Fruit fly (Drosophila melanogaster): ENCODE measurements around the gene epsilonCOP.
A peak's percentile ranks its signal among the peaks of the same experiment; 100 is the strongest.

epsilonCOP gene

DNA sequence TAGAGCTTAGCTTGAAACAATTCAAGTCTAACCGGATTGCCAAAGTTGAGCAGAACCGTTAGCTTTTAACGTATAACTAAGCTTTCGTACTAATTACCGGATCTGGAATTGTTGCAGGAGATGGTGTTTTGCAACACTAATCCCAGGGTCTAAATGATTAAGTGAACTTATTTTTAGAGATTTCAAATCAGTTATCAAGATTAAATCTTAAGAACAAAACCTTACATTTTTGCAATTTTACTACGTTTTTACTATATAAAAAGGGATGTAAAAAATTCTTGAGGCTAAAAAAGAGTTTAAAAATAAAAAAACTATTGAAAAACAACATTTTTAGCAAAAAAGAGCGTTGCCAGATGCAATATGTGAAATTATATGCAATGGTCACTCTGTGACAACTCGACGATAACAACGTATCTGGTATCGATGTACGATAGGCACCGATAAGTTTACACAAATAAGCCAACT is at the start of gene epsilonCOP, which contains the start of gene KFase:
TSS of gene epsilonCOP (plus strand) at position 415 of the 465 bp plus-strand sequence.
TSS of gene KFase (minus strand) at position 81 of the 465 bp plus-strand sequence.
- no peak for TF ChIP-seq Sry-β (GFP tag; optimal IDR thresholded peaks at IDR 0.05)
- peak; percentile 95 for TF ChIP-seq CG10267 (tag; optimal IDR thresholded peaks at IDR 0.05)
- TF ChIP-seq al (GFP tag; IDR thresholded peaks at IDR 0.05) = peak; percentile 23; the same call in 1 of the 2 replicates
- TF ChIP-seq C15 (GFP tag; IDR thresholded peaks at IDR 0.05) = no peak
- peak; percentile 57; the same call in 1 of the 2 replicates for TF ChIP-seq tna (GFP tag; IDR thresholded peaks at IDR 0.05; ENCODE audit: partially characterized antibody)
- peak; percentile 100 for TF ChIP-seq stwl (tag; optimal IDR thresholded peaks at IDR 0.05)
- TF ChIP-seq Fer3 (tag; optimal IDR thresholded peaks at IDR 0.05) = peak; percentile 64
- peak; percentile 66 for TF ChIP-seq nmo (GFP tag; optimal IDR thresholded peaks at IDR 0.05)
- TF ChIP-seq bigmax (GFP tag; optimal IDR thresholded peaks at IDR 0.05) = no peak
- TF ChIP-seq pan (optimal IDR thresholded peaks at IDR 0.05) = no peak
- no peak for TF ChIP-seq pan (GFP tag; optimal IDR thresholded peaks at IDR 0.05 in 1 of 2, IDR thresholded peaks at IDR 0.05 in 1 of 2)
- peak; percentile 64 for TF ChIP-seq CG31441 (GFP tag; IDR thresholded peaks at IDR 0.05)
- peak; percentile 54 for TF ChIP-seq kay (GFP tag; optimal IDR thresholded peaks at IDR 0.05)
- TF ChIP-seq Six4 (GFP tag; optimal IDR thresholded peaks at IDR 0.05) = no peak
- no peak for TF ChIP-seq Nf-YA (GFP tag; IDR thresholded peaks at IDR 0.05)
- TF ChIP-seq sens-2 (GFP tag; IDR thresholded peaks at IDR 0.05) = no peak
- TF ChIP-seq CG10366 (GFP tag; IDR thresholded peaks at IDR 0.05) = peak; percentile 27; the same call in 1 of the 2 replicates
- TF ChIP-seq CG6272 (GFP tag; IDR thresholded peaks at IDR 0.05) = no peak
- peak; percentile 59 for TF ChIP-seq gfzf (GFP tag; optimal IDR thresholded peaks at IDR 0.05)
- TF ChIP-seq fd102C (GFP tag; optimal IDR thresholded peaks at IDR 0.05) = no peak
- TF ChIP-seq row (GFP tag; IDR thresholded peaks at IDR 0.05) = peak; percentile 68
- no peak for TF ChIP-seq Ada2b (GFP tag; IDR thresholded peaks at IDR 0.05)
- no peak for TF ChIP-seq CG11560 (tag; IDR thresholded peaks at IDR 0.05)
- TF ChIP-seq Adf1 (GFP tag; IDR thresholded peaks at IDR 0.05) = peak; percentile 14; the same call in 1 of the 2 replicates
- TF ChIP-seq NC2α (GFP tag; optimal IDR thresholded peaks at IDR 0.05) = no peak
- no peak for TF ChIP-seq HLHmδ (GFP tag; optimal IDR thresholded peaks at IDR 0.05)
- TF ChIP-seq sisA (GFP tag; IDR thresholded peaks at IDR 0.05) = no peak
- TF ChIP-seq CG16779 (GFP tag; IDR thresholded peaks at IDR 0.05) = no peak
- peak; percentile 56; the same call in 2 of the 3 replicates for TF ChIP-seq tgo (GFP tag; IDR thresholded peaks at IDR 0.05)
- TF ChIP-seq CG5180 (GFP tag; optimal IDR thresholded peaks at IDR 0.05) = no peak
- no peak for TF ChIP-seq stc (GFP tag; IDR thresholded peaks at IDR 0.05)
- TF ChIP-seq CG7987 (GFP tag; optimal IDR thresholded peaks at IDR 0.05) = peak; percentile 43
- no peak for TF ChIP-seq CG6175 (GFP tag; IDR thresholded peaks at IDR 0.05)
- TF ChIP-seq Abd-B (GFP tag; optimal IDR thresholded peaks at IDR 0.05) = peak; percentile 52
- TF ChIP-seq CG14667 (GFP tag; IDR thresholded peaks at IDR 0.05) = no peak
- no peak for TF ChIP-seq cg (GFP tag; optimal IDR thresholded peaks at IDR 0.05)
- TF ChIP-seq CG8478 (optimal IDR thresholded peaks at IDR 0.05) = no peak
- TF ChIP-seq Atf6 (GFP tag; IDR thresholded peaks at IDR 0.05) = no peak
- no peak for TF ChIP-seq CG8359 (GFP tag; optimal IDR thresholded peaks at IDR 0.05; ENCODE audit: borderline replicate concordance)
- peak; percentile 96 for TF ChIP-seq CG15514 (GFP tag; optimal IDR thresholded peaks at IDR 0.05)
- TF ChIP-seq CG17361 (GFP tag; IDR thresholded peaks at IDR 0.05) = peak; percentile 80; the same call in 2 of the 3 replicates
- TF ChIP-seq Bgb (GFP tag; IDR thresholded peaks at IDR 0.05; ENCODE audit: partially characterized antibody) = peak; percentile 78
- peak; percentile 50 for TF ChIP-seq tx (GFP tag; optimal IDR thresholded peaks at IDR 0.05)
- TF ChIP-seq Blimp-1 (GFP tag; optimal IDR thresholded peaks at IDR 0.05) = peak; percentile 49
- peak; percentile 59 for TF ChIP-seq CG13123 (GFP tag; optimal IDR thresholded peaks at IDR 0.05)
- no peak for TF ChIP-seq danr (GFP tag; IDR thresholded peaks at IDR 0.05)
- TF ChIP-seq Nf-YC (tag; optimal IDR thresholded peaks at IDR 0.05) = peak; percentile 66
- TF ChIP-seq Dip3 (GFP tag; optimal IDR thresholded peaks at IDR 0.05) = peak; percentile 71
- no peak for TF ChIP-seq chm (GFP tag; IDR thresholded peaks at IDR 0.05)
- TF ChIP-seq CG4854 (GFP tag; optimal IDR thresholded peaks at IDR 0.05) = peak; percentile 42
- no peak for TF ChIP-seq Max (GFP tag; optimal IDR thresholded peaks at IDR 0.05)

All from whole organism, embryonic.